Fruit fly (Drosophila melanogaster): ENCODE measurements around the gene Atg18b.

- TF ChIP-seq Eip75B (GFP tag; optimal IDR thresholded peaks at IDR 0.05) (no peak), esn (GFP tag; optimal IDR thresholded peaks at IDR 0.05) (no peak), Hr38 (GFP tag; optimal IDR thresholded peaks at IDR 0.05) (no peak), lz (GFP tag; optimal IDR thresholded peaks at IDR 0.05) (no peak), dsx (GFP tag; optimal IDR thresholded peaks at IDR 0.05; ENCODE audit: poor library complexity, severe bottlenecking) (no peak), CG9139 (GFP tag; optimal IDR thresholded peaks at IDR 0.05) (no peak), CG15336 (GFP tag; IDR thresholded peaks at IDR 0.05) (no peak), Met (GFP tag; optimal IDR thresholded peaks at IDR 0.05) (no peak), CG6808 (GFP tag; optimal IDR thresholded peaks at IDR 0.05) (no peak)
These were observed 41.2 kb downstream of the Atg18b start for dm6 chr2L:21179217-21179520.

Data from whole organism, prepupa.